Worm (Caenorhabditis elegans): ENCODE data around the gene athp-3.

- TF ChIP-seq T26A5.8 (tag; optimal IDR thresholded peaks at IDR 0.05) (no peak), ceh-58 (GFP tag; IDR thresholded peaks at IDR 0.05) (no peak), Y56A3A.18 (GFP tag; IDR thresholded peaks at IDR 0.05) (0 out of 2 replicates have a peak, but pooled peaks have one; percentile 53), lsl-1 (GFP tag; optimal IDR thresholded peaks at IDR 0.05) (no peak), cebp-1 (GFP tag; IDR thresholded peaks at IDR 0.05) (no peak), cebp-1 (tag; optimal IDR thresholded peaks at IDR 0.05) (peak; percentile 12), ets-4 (GFP tag; optimal IDR thresholded peaks at IDR 0.05) (no peak), Y79H2A.3 (GFP tag; conservative IDR thresholded peaks at IDR 0.05) (no peak), F10E7.11 (tag; optimal IDR thresholded peaks at IDR 0.05) (peak; percentile 5), ztf-18 (tag; optimal IDR thresholded peaks at IDR 0.05) (peak; percentile 26), nfya-2 (GFP tag; IDR thresholded peaks at IDR 0.05) (no peak)
These were observed 40.7 kb upstream of the athp-3 start, which contains the start of gene Y116A8C.43 for ce11 chrIV:17088849-17089248.
